Worm (Caenorhabditis elegans) whole organism, L1 larva: ENCODE measurements around the gene C35A5.11.
A peak's percentile ranks its signal among the peaks of the same experiment; 100 is the strongest.

Source experiments
- C16A3.4 ChIP-seq: fragments of 150-350 bp; optimal IDR thresholded peaks from 2 replicates; lab custom pipeline; 2014; ENCODE audit warnings: missing biosample characterization, missing genetic modification characterization
- C34B4.2 ChIP-seq: sonication (generic microtip); optimal IDR thresholded peaks from 2 replicates; lab custom pipeline; 2017; ENCODE audit warnings: mild to moderate bottlenecking, missing genetic modification characterization, missing compliant biosample characterization
- F16B12.6 ChIP-seq: fragments of 150-350 bp; optimal IDR thresholded peaks from 2 replicates; lab custom pipeline; 2014; ENCODE audit warnings: missing biosample characterization, missing genetic modification characterization
- Y116A8C.19 ChIP-seq: sonication (generic microtip); optimal IDR thresholded peaks from 2 replicates; lab custom pipeline; 2016; ENCODE audit warnings: missing compliant biosample characterization, missing genetic modification characterization, borderline replicate concordance
- alr-1 ChIP-seq: fragments of 200-800 bp; sonication (Bioruptor generic); optimal IDR thresholded peaks from 2 replicates; lab custom pipeline; 2018; ENCODE audit warnings: borderline replicate concordance, mild to moderate bottlenecking, missing genetic modification characterization, missing compliant biosample characterization
- ama-1 ChIP-seq: fragments of 150-350 bp; optimal IDR thresholded peaks from 2 replicates; lab custom pipeline; 2014
- ceh-82 ChIP-seq, 3 experiments: fragments of 150-350 bp in 1 of 3; sonication (generic microtip) in 2 of 3; optimal IDR thresholded peaks; 2 replicates each; lab custom pipeline; 2014 to 2017; ENCODE audit warnings: missing biosample characterization in 3 of 3, missing genetic modification characterization in 3 of 3
- ces-1 ChIP-seq: fragments of 150-350 bp; optimal IDR thresholded peaks from 2 replicates; lab custom pipeline; 2014; ENCODE audit warnings: missing biosample characterization, missing genetic modification reagents, missing genetic modification characterization
- dpl-1 ChIP-seq, 3 experiments: fragments of 150-350 bp in 2 of 3; sonication (generic microtip) in 1 of 3; optimal IDR thresholded peaks; 2 replicates each; lab custom pipeline; 2014 to 2017; ENCODE audit warnings: missing biosample characterization in 3 of 3, missing genetic modification characterization in 3 of 3, missing genetic modification reagents in 3 of 3
- efl-1 ChIP-seq, 4 experiments: fragments of 150-350 bp; optimal IDR thresholded peaks in 3 of 4; peaks in 1 of 4; 1 replicate in 1 of 4; 2 replicates in 3 of 4; lab custom pipeline; 2014; ENCODE audit warnings: missing biosample characterization in 2 of 4, missing genetic modification characterization in 2 of 4, missing genetic modification reagents in 2 of 4
- efl-3 ChIP-seq: fragments of 200-800 bp; sonication (Bioruptor generic); optimal IDR thresholded peaks from 2 replicates; lab custom pipeline; 2018; ENCODE audit warnings: mild to moderate bottlenecking, missing genetic modification characterization, missing compliant biosample characterization
- egl-13 ChIP-seq: sonication (generic microtip); optimal IDR thresholded peaks from 2 replicates; lab custom pipeline; 2016; ENCODE audit warnings: missing genotype, missing genetic modification reagents, missing genetic modification characterization, missing compliant biosample characterization
- elt-2 ChIP-seq: sonication (generic microtip); optimal IDR thresholded peaks from 2 replicates; lab custom pipeline; 2016; ENCODE audit warnings: missing genetic modification characterization, mild to moderate bottlenecking, inconsistent platforms, missing compliant biosample characterization, missing genetic modification reagents
- ets-5 ChIP-seq: fragments of 200-800 bp; sonication (Bioruptor generic); IDR thresholded peaks from 2 replicates; pipeline ENCODE4 v1.3.6; 2022; ENCODE audit warnings: missing genetic modification characterization, missing compliant biosample characterization
- fkh-4 ChIP-seq: sonication (generic microtip); optimal IDR thresholded peaks from 2 replicates; lab custom pipeline; 2016; ENCODE audit warnings: missing compliant biosample characterization, missing genetic modification characterization, borderline replicate concordance
- fkh-8 ChIP-seq: sonication (generic microtip); optimal IDR thresholded peaks from 2 replicates; lab custom pipeline; 2016; ENCODE audit warnings: mild to moderate bottlenecking, missing genetic modification characterization, missing compliant biosample characterization
- fos-1 ChIP-seq: fragments of 150-350 bp; optimal IDR thresholded peaks from 2 replicates; lab custom pipeline; 2014; ENCODE audit warnings: missing biosample characterization, missing genetic modification characterization
- hpl-2 ChIP-seq: fragments of 150-350 bp; optimal IDR thresholded peaks from 2 replicates; lab custom pipeline; 2014; ENCODE audit warnings: missing biosample characterization, missing genetic modification reagents, missing genetic modification characterization
- irx-1 ChIP-seq: sonication (generic microtip); optimal IDR thresholded peaks from 2 replicates; lab custom pipeline; 2016; ENCODE audit warnings: missing genetic modification characterization, missing compliant biosample characterization
- lin-13 ChIP-seq: fragments of 150-350 bp; optimal IDR thresholded peaks from 2 replicates; lab custom pipeline; 2014; ENCODE audit warnings: missing biosample characterization, missing genetic modification reagents, missing genetic modification characterization
- lin-14 ChIP-seq: fragments of 200-800 bp; sonication (Bioruptor generic); optimal IDR thresholded peaks from 2 replicates; lab custom pipeline; 2018; ENCODE audit warnings: mild to moderate bottlenecking, missing genetic modification characterization, moderate library complexity, missing compliant biosample characterization
- lin-35 ChIP-seq, 2 experiments: fragments of 150-350 bp; optimal IDR thresholded peaks; 2 replicates each; lab custom pipeline; 2014; ENCODE audit warnings: missing biosample characterization in 2 of 2, missing genetic modification characterization in 2 of 2, missing genetic modification reagents in 2 of 2
- mab-9 ChIP-seq: fragments of 200-800 bp; sonication (Bioruptor generic); IDR thresholded peaks from 2 replicates; pipeline ENCODE4 v1.3.6; 2022; ENCODE audit warnings: missing genetic modification reagents, missing genetic modification characterization, missing compliant biosample characterization
- mdl-1 ChIP-seq, 2 experiments: fragments of 150-350 bp; optimal IDR thresholded peaks; 2 replicates each; lab custom pipeline; 2014 to 2017; ENCODE audit warnings: missing biosample characterization in 2 of 2, missing genetic modification characterization in 2 of 2, inconsistent platforms in 1 of 2
- mep-1 ChIP-seq: fragments of 150-350 bp; optimal IDR thresholded peaks from 2 replicates; lab custom pipeline; 2014; ENCODE audit warnings: missing biosample characterization, missing genetic modification characterization
- nhr-11 ChIP-seq: fragments of 150-350 bp; optimal IDR thresholded peaks from 2 replicates; lab custom pipeline; 2014; ENCODE audit warnings: missing biosample characterization, missing genetic modification characterization
- nhr-20 ChIP-seq: sonication (generic microtip); optimal IDR thresholded peaks from 2 replicates; lab custom pipeline; 2016; ENCODE audit warnings: mild to moderate bottlenecking, missing genetic modification characterization, missing compliant biosample characterization
- nhr-237 ChIP-seq: fragments of 150-350 bp; optimal IDR thresholded peaks from 2 replicates; lab custom pipeline; 2014; ENCODE audit warnings: missing biosample characterization, missing genetic modification characterization
- nhr-28 ChIP-seq: fragments of 150-350 bp; optimal IDR thresholded peaks from 2 replicates; lab custom pipeline; 2014; ENCODE audit warnings: missing biosample characterization, missing genetic modification characterization
- nhr-71 ChIP-seq: sonication (generic microtip); optimal IDR thresholded peaks from 2 replicates; lab custom pipeline; 2016; ENCODE audit warnings: mild to moderate bottlenecking, missing genetic modification characterization, moderate library complexity, missing compliant biosample characterization
- nhr-85 ChIP-seq: sonication (generic microtip); peaks from one replicate; lab custom pipeline; 2016; ENCODE audit warnings: missing genetic modification characterization, inconsistent platforms, missing compliant biosample characterization
- pqm-1 ChIP-seq: sonication (generic microtip); optimal IDR thresholded peaks from 3 replicates; lab custom pipeline; 2017; ENCODE audit warnings: missing biosample characterization, missing genetic modification characterization
- skn-1 ChIP-seq: fragments of 150-350 bp; optimal IDR thresholded peaks from 2 replicates; lab custom pipeline; 2014; ENCODE audit warnings: missing biosample characterization, missing genetic modification characterization
- snpc-4 ChIP-seq: fragments of 150-350 bp; optimal IDR thresholded peaks from 2 replicates; lab custom pipeline; 2014; ENCODE audit warnings: missing biosample characterization, missing genetic modification characterization
- unc-62 ChIP-seq: fragments of 150-350 bp; optimal IDR thresholded peaks from 2 replicates; lab custom pipeline; 2014; ENCODE audit warnings: missing biosample characterization, missing genetic modification reagents, missing genetic modification characterization
- unc-86 ChIP-seq: sonication (generic microtip); optimal IDR thresholded peaks from 2 replicates; lab custom pipeline; 2016; ENCODE audit warnings: missing genetic modification characterization, missing compliant biosample characterization
- zip-4 ChIP-seq: fragments of 200-800 bp; sonication (Bioruptor generic); optimal IDR thresholded peaks from 2 replicates; lab custom pipeline; 2018; ENCODE audit warnings: mild to moderate bottlenecking, missing genetic modification characterization, moderate library complexity, missing compliant biosample characterization
- ztf-4 ChIP-seq: fragments of 150-350 bp; optimal IDR thresholded peaks from 2 replicates; lab custom pipeline; 2014; ENCODE audit warnings: missing biosample characterization, missing genetic modification characterization

C35A5.11 gene

DNA sequence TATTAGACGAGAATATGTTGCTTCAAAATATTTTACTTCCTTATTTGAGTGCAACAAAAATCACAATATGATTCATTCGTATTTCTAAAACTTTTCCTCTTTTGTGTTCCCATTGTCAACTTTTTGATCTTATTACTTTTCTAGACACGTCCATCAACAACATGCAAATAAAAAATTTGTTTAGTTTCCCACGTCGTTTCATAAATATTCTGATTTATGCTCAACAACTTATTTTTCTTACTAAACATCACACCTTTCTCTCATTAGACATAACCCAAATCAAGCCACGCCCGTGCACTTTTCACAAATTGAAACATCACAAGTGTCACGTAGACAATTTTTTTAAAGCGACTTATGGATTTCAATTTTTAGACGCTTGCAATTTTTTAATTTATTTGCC lies 33.1 kb downstream of the C35A5.11 start:
- TF ChIP-seq unc-62 (GFP tag; lab: Kevin White, UChicago) (no peak), fkh-8 (peak; percentile 12), efl-1 (optimal IDR thresholded peaks at IDR 0.05; lab: Kevin White, UChicago) (no peak), efl-1 (GFP tag; optimal IDR thresholded peaks at IDR 0.05 in 1 of 2; lab: Kevin White, UChicago) (peak in 1 of 2 experiments; percentile 71), pqm-1 (tag; lab: Kevin White, UChicago) (no peak)

DNA sequence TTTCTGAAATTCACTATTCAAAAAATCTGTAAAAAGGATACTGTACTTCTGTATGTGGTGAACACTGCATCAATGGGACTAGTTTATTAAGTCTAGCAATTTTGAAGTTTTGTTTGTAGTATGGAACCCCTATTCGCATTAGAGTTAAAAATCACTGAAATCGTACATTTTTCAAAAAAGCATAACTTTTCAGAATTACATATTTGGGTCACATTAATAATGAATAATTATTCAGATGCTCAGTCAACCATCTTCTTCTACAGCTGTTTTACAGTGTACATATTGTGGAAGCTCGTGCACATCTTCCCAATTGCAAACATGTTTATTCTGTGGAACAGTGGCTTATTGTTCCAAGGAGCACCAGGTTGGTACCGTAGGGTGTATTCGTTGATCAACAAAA lies 34.2 kb downstream of the C35A5.11 start:
- TF ChIP-seq unc-62 (GFP tag; lab: Kevin White, UChicago), result no peak
- TF ChIP-seq unc-86 (tag; lab: Kevin White, UChicago), result no peak
- TF ChIP-seq ces-1 (GFP tag; lab: Kevin White, UChicago), result no peak
- TF ChIP-seq ztf-4 (tag; lab: Kevin White, UChicago), result no peak
- TF ChIP-seq, all 84 proteins: peak for 0

DNA sequence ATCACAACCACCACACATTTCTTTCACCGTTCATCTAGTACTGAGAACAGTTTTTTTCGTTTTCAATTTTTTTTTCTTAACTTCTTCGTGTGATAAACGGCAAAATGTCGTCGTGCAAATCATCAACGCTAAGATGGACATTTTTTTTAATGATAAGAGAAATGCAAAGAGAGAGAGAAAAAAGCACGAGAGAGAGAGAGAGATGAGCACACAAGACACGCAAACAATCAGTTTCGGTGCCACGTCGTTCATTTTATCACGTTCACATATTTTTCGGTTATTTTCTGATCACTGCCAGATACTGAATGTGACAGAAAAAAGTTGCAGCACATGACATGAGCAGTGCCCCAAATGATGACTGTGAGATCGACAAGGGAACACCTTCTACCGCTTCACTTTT lies 34.7 kb downstream of the C35A5.11 start, which contains the start of gene egl-9:
egl-9 (plus strand) TSS at position 328 of the 400 bp plus-strand sequence.
- TF ChIP-seq irx-1 (no peak), dpl-1 (GFP tag; optimal IDR thresholded peaks at IDR 0.05; lab: Kevin White, UChicago) (no peak), nhr-85 (tag; lab: Kevin White, UChicago) (no peak), C16A3.4 (tag; lab: Kevin White, UChicago) (no peak), F16B12.6 (tag; lab: Kevin White, UChicago) (no peak), zip-4 (no peak), lin-13 (GFP tag; lab: Kevin White, UChicago) (no peak), nhr-71 (tag; lab: Kevin White, UChicago) (peak; percentile 32), mab-9 (no peak), fkh-4 (tag; lab: Kevin White, UChicago) (no peak), egl-13 (no peak), C34B4.2 (tag; lab: Kevin White, UChicago) (no peak), mep-1 (tag; lab: Kevin White, UChicago) (peak; percentile 5), lin-35 (GFP tag; optimal IDR thresholded peaks at IDR 0.05; lab: Kevin White, UChicago) (peak in 1 of 2 experiments; percentile 32), efl-3 (GFP tag; lab: Kevin White, UChicago) (no peak), nhr-11 (tag; lab: Kevin White, UChicago) (no peak), ztf-4 (tag; lab: Kevin White, UChicago) (no peak), nhr-28 (tag; lab: Kevin White, UChicago) (no peak), ets-5 (GFP tag; lab: Robert Waterston, UW) (no peak), unc-86 (tag; lab: Kevin White, UChicago) (no peak), ama-1 (peak; percentile 64), alr-1 (no peak), Y116A8C.19 (no peak), nhr-20 (tag; lab: Kevin White, UChicago) (peak; percentile 8), fos-1 (no peak), snpc-4 (tag; lab: Kevin White, UChicago) (no peak), mdl-1 (tag; optimal IDR thresholded peaks at IDR 0.05; lab: Kevin White, UChicago) (peak in 1 of 2 experiments; percentile 27), skn-1 (tag; lab: Kevin White, UChicago) (no peak), lin-14 (GFP tag; lab: Kevin White, UChicago) (peak; percentile 15), elt-2 (tag; lab: Kevin White, UChicago) (peak; percentile 68)

DNA sequence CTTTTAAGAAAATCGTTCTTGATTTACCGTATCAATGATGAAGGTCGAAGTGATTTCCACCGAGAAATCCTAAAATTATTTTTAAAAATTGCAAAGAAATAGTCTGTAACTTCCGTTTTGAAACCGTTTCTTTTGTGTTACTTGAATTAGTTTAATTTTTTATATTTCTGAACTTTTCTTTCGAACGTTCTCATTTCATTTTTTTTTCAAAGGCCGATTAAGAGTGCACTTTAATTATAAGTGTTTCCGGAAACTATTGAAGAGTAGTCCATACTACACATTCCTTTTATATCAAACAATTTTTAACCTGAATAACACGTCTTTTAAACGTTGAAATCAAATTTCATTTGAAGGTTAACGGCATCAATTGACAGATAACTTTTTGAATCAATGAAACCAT lies 35.3 kb downstream of the C35A5.11 start:
- TF ChIP-seq ceh-82 (tag; optimal IDR thresholded peaks at IDR 0.05; lab: Kevin White, UChicago), result no peak
- TF ChIP-seq nhr-71 (tag; lab: Kevin White, UChicago), result no peak
- no peak for TF ChIP-seq hpl-2 (GFP tag; lab: Kevin White, UChicago)
- no peak for TF ChIP-seq nhr-237 (tag; lab: Kevin White, UChicago)
